Worm (Caenorhabditis elegans) whole organism, mixed stage, embryonic: ENCODE results near the gene M116.5.

Experiments used
- M03D4.4 ChIP-seq: sonication (generic microtip); optimal IDR thresholded peaks from 2 replicates; lab custom pipeline; 2017; ENCODE audit warnings: mild to moderate bottlenecking, missing genetic modification characterization, missing compliant biosample characterization
- bed-3 ChIP-seq: fragments of 200-800 bp; sonication (Bioruptor generic); optimal IDR thresholded peaks from 3 replicates; lab custom pipeline; 2018; ENCODE audit warnings: mild to moderate bottlenecking, missing genetic modification characterization, moderate library complexity, missing compliant biosample characterization
- blmp-1 ChIP-seq: fragments of 150-350 bp; optimal IDR thresholded peaks from 2 replicates; lab custom pipeline; 2014; ENCODE audit warnings: missing biosample characterization, missing genetic modification characterization
- ceh-39 ChIP-seq: fragments of 150-350 bp; optimal IDR thresholded peaks from 2 replicates; lab custom pipeline; 2014; ENCODE audit warnings: missing biosample characterization, missing genetic modification characterization
- ceh-43 ChIP-seq: fragments of 200-800 bp; sonication (Bioruptor generic); optimal IDR thresholded peaks from 2 replicates; lab custom pipeline; 2018; ENCODE audit warnings: mild to moderate bottlenecking, missing genetic modification characterization, moderate library complexity, missing compliant biosample characterization
- ceh-83 ChIP-seq: fragments of 200-800 bp; sonication (Bioruptor generic); optimal IDR thresholded peaks from 2 replicates; lab custom pipeline; 2018; ENCODE audit warnings: mild to moderate bottlenecking, missing genetic modification characterization, missing compliant biosample characterization
- cnd-1 ChIP-seq: fragments of 200-800 bp; sonication (Bioruptor generic); optimal IDR thresholded peaks from 2 replicates; lab custom pipeline; 2018; ENCODE audit warnings: mild to moderate bottlenecking, missing genetic modification characterization, missing compliant biosample characterization
- drap-1 ChIP-seq: fragments of 200-800 bp; sonication (Bioruptor generic); optimal IDR thresholded peaks from 3 replicates; lab custom pipeline; 2018; ENCODE audit warnings: mild to moderate bottlenecking, missing genetic modification characterization, missing compliant biosample characterization
- elt-1 ChIP-seq: sonication (generic microtip); optimal IDR thresholded peaks from 2 replicates; lab custom pipeline; 2017; ENCODE audit warnings: missing genetic modification characterization, mild to moderate bottlenecking, missing compliant biosample characterization, antibody characterized with exemption, moderate library complexity, borderline replicate concordance; ENCODE audit not compliant: insufficient read depth
- elt-3 ChIP-seq: fragments of 150-350 bp; optimal IDR thresholded peaks from 2 replicates; lab custom pipeline; 2014; ENCODE audit warnings: missing biosample characterization, missing genetic modification characterization
- flh-1 ChIP-seq: fragments of 200-800 bp; sonication (Bioruptor generic); optimal IDR thresholded peaks from 2 replicates; lab custom pipeline; 2018; ENCODE audit warnings: mild to moderate bottlenecking, missing genetic modification characterization, moderate library complexity, missing compliant biosample characterization
- ham-2 ChIP-seq: fragments of 200-800 bp; sonication (Bioruptor generic); optimal IDR thresholded peaks from 2 replicates; lab custom pipeline; 2018; ENCODE audit warnings: mild to moderate bottlenecking, missing genetic modification characterization, missing compliant biosample characterization
- hlh-1 ChIP-seq: fragments of 150-350 bp; optimal IDR thresholded peaks from 2 replicates; lab custom pipeline; 2014; ENCODE audit warnings: missing biosample characterization, missing genetic modification reagents, missing genetic modification characterization
- lin-13 ChIP-seq: fragments of 150-350 bp; optimal IDR thresholded peaks from 2 replicates; lab custom pipeline; 2014; ENCODE audit warnings: missing biosample characterization, missing genetic modification characterization
- lin-32 ChIP-seq: fragments of 200-800 bp; sonication (Bioruptor generic); optimal IDR thresholded peaks from 2 replicates; lab custom pipeline; 2018; ENCODE audit warnings: mild to moderate bottlenecking, missing genetic modification characterization, missing compliant biosample characterization
- mab-5 ChIP-seq: fragments of 150-350 bp; optimal IDR thresholded peaks from 2 replicates; lab custom pipeline; 2014; ENCODE audit warnings: missing biosample characterization, missing genetic modification characterization
- mep-1 ChIP-seq: fragments of 150-350 bp; optimal IDR thresholded peaks from 2 replicates; lab custom pipeline; 2017; ENCODE audit warnings: missing biosample characterization, missing genetic modification reagents, missing genetic modification characterization, inconsistent platforms
- nhr-12 ChIP-seq: fragments of 150-350 bp; optimal IDR thresholded peaks from 2 replicates; lab custom pipeline; 2014; ENCODE audit warnings: missing biosample characterization, missing genetic modification characterization
- nhr-2 ChIP-seq: fragments of 150-350 bp; optimal IDR thresholded peaks from 2 replicates; lab custom pipeline; 2014; ENCODE audit warnings: missing biosample characterization, missing genetic modification characterization
- nhr-237 ChIP-seq: fragments of 150-350 bp; optimal IDR thresholded peaks from 2 replicates; lab custom pipeline; 2014; ENCODE audit warnings: missing biosample characterization, missing genetic modification characterization
- nhr-28 ChIP-seq: fragments of 150-350 bp; optimal IDR thresholded peaks from 2 replicates; lab custom pipeline; 2014; ENCODE audit warnings: missing biosample characterization, missing genetic modification characterization
- nhr-76 ChIP-seq: sonication (generic microtip); optimal IDR thresholded peaks from 2 replicates; lab custom pipeline; 2017; ENCODE audit warnings: missing biosample characterization, missing genetic modification characterization
- pha-4 ChIP-seq: fragments of 150-350 bp; optimal IDR thresholded peaks from 2 replicates; lab custom pipeline; 2018; ENCODE audit warnings: missing biosample characterization, missing genetic modification reagents, missing genetic modification characterization
- snpc-4 ChIP-seq: fragments of 150-350 bp; optimal IDR thresholded peaks from 2 replicates; lab custom pipeline; 2014; ENCODE audit warnings: missing biosample characterization, missing genetic modification characterization
- sptf-1 ChIP-seq: sonication (generic microtip); optimal IDR thresholded peaks from 2 replicates; lab custom pipeline; 2017; ENCODE audit warnings: mild to moderate bottlenecking, missing genetic modification characterization, moderate library complexity, missing compliant biosample characterization
- tbx-8 ChIP-seq: fragments of 200-800 bp; sonication (Bioruptor generic); optimal IDR thresholded peaks from 2 replicates; lab custom pipeline; 2018; ENCODE audit warnings: mild to moderate bottlenecking, missing genetic modification characterization, moderate library complexity, missing compliant biosample characterization
- unc-120 ChIP-seq: sonication (generic microtip); optimal IDR thresholded peaks from 2 replicates; lab custom pipeline; 2017; ENCODE audit warnings: missing genetic modification characterization, missing compliant biosample characterization; ENCODE audit not compliant: poor library complexity, severe bottlenecking
- unc-39 ChIP-seq: fragments of 150-350 bp; optimal IDR thresholded peaks from 2 replicates; lab custom pipeline; 2014; ENCODE audit warnings: missing biosample characterization, missing genetic modification characterization
- unc-62 ChIP-seq: fragments of 150-350 bp; optimal IDR thresholded peaks from 2 replicates; lab custom pipeline; 2014; ENCODE audit warnings: missing biosample characterization, missing genetic modification reagents, missing genetic modification characterization
- ztf-11 ChIP-seq: fragments of 150-350 bp; optimal IDR thresholded peaks from 2 replicates; lab custom pipeline; 2014; ENCODE audit warnings: missing biosample characterization, missing genetic modification characterization

The M116.5 gene

ce11 chrIV:8420961-8421360 is at the start of gene M116.5:
Gene M116.5 (minus strand): TSS chrIV:8421061.
- TF ChIP-seq ceh-83 (GFP tag; lab: Kevin White, UChicago) (no peak), elt-1 (tag; lab: Kevin White, UChicago) (no peak), elt-3 (tag; lab: Kevin White, UChicago) (no peak), M03D4.4 (no peak), ceh-39 (tag; lab: Kevin White, UChicago) (no peak), mab-5 (tag; lab: Kevin White, UChicago) (no peak), ztf-11 (tag; lab: Kevin White, UChicago) (no peak), lin-13 (tag; lab: Kevin White, UChicago) (no peak), hlh-1 (no peak), pha-4 (no peak), sptf-1 (tag; lab: Kevin White, UChicago) (no peak), tbx-8 (GFP tag; lab: Kevin White, UChicago) (no peak), unc-39 (tag; lab: Kevin White, UChicago) (no peak)

ce11 chrIV:8464187-8464586 is 43.3 kb upstream of the M116.5 start:
- TF ChIP-seq pha-4 (no peak), ztf-11 (tag; lab: Kevin White, UChicago) (no peak), cnd-1 (tag; lab: Kevin White, UChicago) (no peak), lin-13 (tag; lab: Kevin White, UChicago) (no peak)

ce11 chrIV:8463716-8464115 is 42.9 kb upstream of the M116.5 start, which contains the start of gene str-176:
Gene str-176 (minus strand): TSS chrIV:8463816.
- TF ChIP-seq ham-2 (no peak), snpc-4 (no peak), ceh-83 (GFP tag; lab: Kevin White, UChicago) (no peak), mab-5 (tag; lab: Kevin White, UChicago) (no peak)

ce11 chrIV:8463069-8463468 is 42.2 kb upstream of the M116.5 start:
- TF ChIP-seq ztf-11 (tag; lab: Kevin White, UChicago) (no peak), sptf-1 (tag; lab: Kevin White, UChicago) (no peak), bed-3 (GFP tag; lab: Kevin White, UChicago) (no peak)

ce11 chrIV:8462376-8462775 is 41.5 kb upstream of the M116.5 start:
- TF ChIP-seq unc-120 (tag; lab: Kevin White, UChicago) (no peak), blmp-1 (tag; lab: Kevin White, UChicago) (no peak), lin-32 (GFP tag; lab: Kevin White, UChicago) (no peak), hlh-1 (no peak), tbx-8 (GFP tag; lab: Kevin White, UChicago) (no peak), nhr-28 (tag; lab: Kevin White, UChicago) (no peak), elt-3 (tag; lab: Kevin White, UChicago) (no peak), mep-1 (tag; lab: Kevin White, UChicago) (no peak), nhr-76 (no peak), nhr-2 (no peak)
- TF ChIP-seq, all 35 proteins: peak for 0

ce11 chrIV:8461177-8461576 is 40.3 kb upstream of the M116.5 start:
- TF ChIP-seq ceh-43 (GFP tag; lab: Kevin White, UChicago) (no peak), ham-2 (no peak), drap-1 (no peak), hlh-1 (no peak), mep-1 (tag; lab: Kevin White, UChicago) (no peak), nhr-237 (tag; lab: Kevin White, UChicago) (no peak), pha-4 (no peak), cnd-1 (tag; lab: Kevin White, UChicago) (no peak), blmp-1 (tag; lab: Kevin White, UChicago) (no peak), ztf-11 (tag; lab: Kevin White, UChicago) (no peak), sptf-1 (tag; lab: Kevin White, UChicago) (no peak), unc-120 (tag; lab: Kevin White, UChicago) (no peak), nhr-76 (no peak), nhr-12 (no peak), flh-1 (GFP tag; lab: Kevin White, UChicago) (no peak), unc-62 (GFP tag; lab: Kevin White, UChicago) (no peak)
- TF ChIP-seq, all 35 proteins: peak for 0
